Worm (Caenorhabditis elegans) whole organism, late embryonic: ENCODE data around the gene K01A12.2.

ENCODE experiments used
- F13H6.1 ChIP-seq: sonication (generic microtip); optimal IDR thresholded peaks from 2 replicates; lab custom pipeline; 2016; ENCODE audit warnings: missing genetic modification characterization, missing compliant biosample characterization
- K09A11.1 ChIP-seq: sonication (generic microtip); optimal IDR thresholded peaks from 2 replicates; lab custom pipeline; 2017; ENCODE audit warnings: antibody characterized with exemption, mild to moderate bottlenecking, missing genetic modification characterization, missing compliant biosample characterization; ENCODE audit not compliant: insufficient read depth
- T23F11.4 ChIP-seq: fragments of 200-800 bp; sonication (Bioruptor generic); optimal IDR thresholded peaks from 2 replicates; lab custom pipeline; 2018; ENCODE audit warnings: mild to moderate bottlenecking, missing genetic modification characterization, missing compliant biosample characterization
- Y22D7AL.16 ChIP-seq: sonication (generic microtip); optimal IDR thresholded peaks from 2 replicates; lab custom pipeline; 2016; ENCODE audit warnings: missing genetic modification characterization, missing compliant biosample characterization
- ahr-1 ChIP-seq: sonication (generic microtip); optimal IDR thresholded peaks from 2 replicates; lab custom pipeline; 2016; ENCODE audit warnings: missing genetic modification characterization, missing compliant biosample characterization
- ceh-14 ChIP-seq: sonication (generic microtip); optimal IDR thresholded peaks from 2 replicates; lab custom pipeline; 2016; ENCODE audit warnings: missing genotype, missing genetic modification characterization, missing compliant biosample characterization
- ceh-18 ChIP-seq: sonication (generic microtip); optimal IDR thresholded peaks from 2 replicates; lab custom pipeline; 2016; ENCODE audit warnings: missing genetic modification characterization, missing compliant biosample characterization
- ceh-19 ChIP-seq: fragments of 200-800 bp; sonication (Bioruptor generic); optimal IDR thresholded peaks from 2 replicates; lab custom pipeline; 2018; ENCODE audit warnings: mild to moderate bottlenecking, missing genetic modification characterization, missing compliant biosample characterization
- ceh-2 ChIP-seq: sonication (generic microtip); optimal IDR thresholded peaks from 2 replicates; lab custom pipeline; 2016; ENCODE audit warnings: missing genotype, missing genetic modification characterization, missing compliant biosample characterization
- ceh-22 ChIP-seq: sonication (generic microtip); optimal IDR thresholded peaks from 2 replicates; lab custom pipeline; 2017; ENCODE audit warnings: missing biosample characterization, missing genetic modification characterization
- ceh-24 ChIP-seq: sonication (generic microtip); optimal IDR thresholded peaks from 2 replicates; lab custom pipeline; 2016; ENCODE audit warnings: mild to moderate bottlenecking, missing genetic modification characterization, missing compliant biosample characterization
- ceh-30 ChIP-seq: fragments of 150-350 bp; optimal IDR thresholded peaks from 2 replicates; lab custom pipeline; 2014; ENCODE audit warnings: missing biosample characterization, missing genetic modification characterization
- ceh-31 ChIP-seq: sonication (generic microtip); optimal IDR thresholded peaks from 2 replicates; lab custom pipeline; 2016; ENCODE audit warnings: missing genetic modification characterization, missing compliant biosample characterization
- ceh-6 ChIP-seq: fragments of 200-800 bp; sonication (Bioruptor generic); optimal IDR thresholded peaks from 2 replicates; lab custom pipeline; 2018; ENCODE audit warnings: mild to moderate bottlenecking, missing genetic modification characterization, missing compliant biosample characterization
- dmd-4 ChIP-seq: sonication (generic microtip); optimal IDR thresholded peaks from 2 replicates; lab custom pipeline; 2016; ENCODE audit warnings: borderline replicate concordance, missing genetic modification characterization, missing compliant biosample characterization
- dve-1 ChIP-seq: sonication (generic microtip); optimal IDR thresholded peaks from 2 replicates; lab custom pipeline; 2017; ENCODE audit warnings: antibody characterized with exemption, mild to moderate bottlenecking, missing genetic modification characterization, missing compliant biosample characterization
- elt-2 ChIP-seq: sonication (generic microtip); optimal IDR thresholded peaks from 2 replicates; lab custom pipeline; 2016; ENCODE audit warnings: missing genetic modification reagents, missing genetic modification characterization, missing compliant biosample characterization
- eyg-1 ChIP-seq: sonication (generic microtip); optimal IDR thresholded peaks from 2 replicates; lab custom pipeline; 2016; ENCODE audit warnings: missing genotype, missing genetic modification characterization, missing compliant biosample characterization
- fax-1 ChIP-seq: sonication (generic microtip); optimal IDR thresholded peaks from 2 replicates; lab custom pipeline; 2016; ENCODE audit warnings: missing genotype, missing genetic modification characterization, missing compliant biosample characterization
- fkh-6 ChIP-seq: sonication (generic microtip); optimal IDR thresholded peaks from 2 replicates; lab custom pipeline; 2016; ENCODE audit warnings: missing genetic modification characterization, missing compliant biosample characterization
- gmeb-2 ChIP-seq: sonication (generic microtip); optimal IDR thresholded peaks from 2 replicates; lab custom pipeline; 2016; ENCODE audit warnings: missing genetic modification characterization, inconsistent platforms, missing compliant biosample characterization
- hlh-15 ChIP-seq: sonication (generic microtip); optimal IDR thresholded peaks from 2 replicates; lab custom pipeline; 2016; ENCODE audit warnings: missing genetic modification characterization, missing compliant biosample characterization
- hlh-30 ChIP-seq: sonication (generic microtip); optimal IDR thresholded peaks from 2 replicates; lab custom pipeline; 2017; ENCODE audit warnings: antibody characterized with exemption, missing genetic modification characterization, missing compliant biosample characterization; ENCODE audit not compliant: insufficient read depth
- hlh-6 ChIP-seq: sonication (generic microtip); optimal IDR thresholded peaks from 2 replicates; lab custom pipeline; 2016; ENCODE audit warnings: missing genotype, missing genetic modification characterization, missing compliant biosample characterization
- hlh-8 ChIP-seq: sonication (generic microtip); optimal IDR thresholded peaks from 2 replicates; lab custom pipeline; 2016; ENCODE audit warnings: missing genotype, missing genetic modification characterization, missing compliant biosample characterization
- lim-6 ChIP-seq: sonication (generic microtip); optimal IDR thresholded peaks from 2 replicates; lab custom pipeline; 2016; ENCODE audit warnings: missing genetic modification characterization, missing compliant biosample characterization
- madf-2 ChIP-seq: sonication (generic microtip); optimal IDR thresholded peaks from 2 replicates; lab custom pipeline; 2017; ENCODE audit warnings: missing genetic modification characterization, missing compliant biosample characterization
- nfya-1 ChIP-seq: sonication (generic microtip); optimal IDR thresholded peaks from 2 replicates; lab custom pipeline; 2017; ENCODE audit warnings: missing genetic modification characterization, mild to moderate bottlenecking, missing compliant biosample characterization, antibody characterized with exemption, moderate library complexity
- odd-2 ChIP-seq: sonication (generic microtip); optimal IDR thresholded peaks from 2 replicates; lab custom pipeline; 2017; ENCODE audit warnings: antibody characterized with exemption, mild to moderate bottlenecking, missing genetic modification characterization, missing compliant biosample characterization
- pag-3 ChIP-seq: sonication (generic microtip); optimal IDR thresholded peaks from 2 replicates; lab custom pipeline; 2016; ENCODE audit warnings: missing compliant biosample characterization, missing genetic modification characterization, borderline replicate concordance
- pqm-1 ChIP-seq: sonication (generic microtip); optimal IDR thresholded peaks from 2 replicates; lab custom pipeline; 2016; ENCODE audit warnings: missing genetic modification characterization, missing compliant biosample characterization
- pros-1 ChIP-seq: fragments of 150-350 bp; optimal IDR thresholded peaks from 2 replicates; lab custom pipeline; 2014; ENCODE audit warnings: missing biosample characterization, missing genetic modification reagents, missing genetic modification characterization
- ref-2 ChIP-seq: sonication (generic microtip); optimal IDR thresholded peaks from 2 replicates; lab custom pipeline; 2016; ENCODE audit warnings: missing genetic modification characterization, missing compliant biosample characterization
- rnt-1 ChIP-seq: sonication (generic microtip); optimal IDR thresholded peaks from 2 replicates; lab custom pipeline; 2016; ENCODE audit warnings: missing genetic modification characterization, missing compliant biosample characterization
- sox-2 ChIP-seq: fragments of 200-800 bp; sonication (Bioruptor generic); IDR thresholded peaks from 2 replicates; pipeline ENCODE4 v1.3.6; 2022; ENCODE audit warnings: missing genetic modification reagents, missing genetic modification characterization, missing compliant biosample characterization
- sox-4 ChIP-seq: sonication (generic microtip); optimal IDR thresholded peaks from 2 replicates; lab custom pipeline; 2017; ENCODE audit warnings: mild to moderate bottlenecking, missing genetic modification characterization, inconsistent platforms, missing compliant biosample characterization
- tbx-2 ChIP-seq: sonication (generic microtip); optimal IDR thresholded peaks from 2 replicates; lab custom pipeline; 2016; ENCODE audit warnings: missing genetic modification characterization, missing compliant biosample characterization
- unc-3 ChIP-seq, 2 experiments: fragments of 200-800 bp in 1 of 2; sonication (Bioruptor generic) in 1 of 2; sonication (generic microtip) in 1 of 2; conservative IDR thresholded peaks in 1 of 2; optimal IDR thresholded peaks in 1 of 2; 2 replicates each; pipeline versions ENCODE4 v1.3.6 to Lab custom; 2016 to 2022; ENCODE audit warnings: missing compliant biosample characterization in 2 of 2, missing genetic modification characterization in 2 of 2, missing genetic modification reagents in 1 of 2
- unc-55 ChIP-seq: sonication (generic microtip); optimal IDR thresholded peaks from 2 replicates; lab custom pipeline; 2017; ENCODE audit warnings: missing biosample characterization, missing genetic modification reagents, missing genetic modification characterization
- zip-5 ChIP-seq: sonication (generic microtip); optimal IDR thresholded peaks from 2 replicates; lab custom pipeline; 2016; ENCODE audit warnings: missing genetic modification characterization, missing compliant biosample characterization
- ztf-16 ChIP-seq: sonication (generic microtip); optimal IDR thresholded peaks from 2 replicates; lab custom pipeline; 2017; ENCODE audit warnings: missing genetic modification characterization, missing compliant biosample characterization

The K01A12.2 gene

ce11 chrX:8638679-8639184 lies 25.6 kb downstream of the K01A12.2 start (continued):
- TF ChIP-seq ceh-22 (tag; lab: Kevin White, UChicago) (no peak), ceh-24 (tag; lab: Kevin White, UChicago) (no peak), pqm-1 (tag; lab: Kevin White, UChicago) (no peak), K09A11.1 (tag; lab: Kevin White, UChicago) (no peak), pag-3 (tag; lab: Kevin White, UChicago) (no peak), nfya-1 (no peak), ahr-1 (tag; lab: Kevin White, UChicago) (no peak), dve-1 (tag; lab: Kevin White, UChicago) (no peak), ref-2 (tag; lab: Kevin White, UChicago) (no peak), elt-2 (peak; percentile 51), hlh-15 (tag; lab: Kevin White, UChicago) (peak; percentile 54), madf-2 (tag; lab: Kevin White, UChicago) (no peak), unc-3 (GFP tag; conservative IDR thresholded peaks at IDR 0.05; lab: Robert Waterston, UW) (peak; percentile 48; the same call in 1 of the 2 replicates), unc-3 (tag; optimal IDR thresholded peaks at IDR 0.05; lab: Kevin White, UChicago) (peak; percentile 18), F13H6.1 (tag; lab: Kevin White, UChicago) (no peak), ceh-6 (GFP tag; lab: Kevin White, UChicago) (peak; percentile 63), hlh-6 (no peak), Y22D7AL.16 (tag; lab: Kevin White, UChicago) (no peak), fax-1 (tag; lab: Kevin White, UChicago) (no peak), ztf-16 (tag; lab: Kevin White, UChicago) (no peak), tbx-2 (tag; lab: Kevin White, UChicago) (peak; percentile 43), zip-5 (tag; lab: Kevin White, UChicago) (peak; percentile 38), ceh-30 (no peak), lim-6 (tag; lab: Kevin White, UChicago) (no peak), eyg-1 (tag; lab: Kevin White, UChicago) (peak; percentile 9), ceh-19 (peak; percentile 69), ceh-14 (tag; lab: Kevin White, UChicago) (no peak), pros-1 (tag; lab: Kevin White, UChicago) (no peak), ceh-2 (tag; lab: Kevin White, UChicago) (peak; percentile 10)
- TF ChIP-seq, all 69 proteins: peak for 26

ce11 chrX:8640654-8641053 lies 27.5 kb downstream of the K01A12.2 start:
- no peak for TF ChIP-seq nfya-1
- TF ChIP-seq fax-1 (tag; lab: Kevin White, UChicago), result no peak
- TF ChIP-seq pag-3 (tag; lab: Kevin White, UChicago), result no peak
- TF ChIP-seq odd-2 (tag; lab: Kevin White, UChicago), result no peak
- no peak for TF ChIP-seq sox-2 (GFP tag; lab: Robert Waterston, UW)
- TF ChIP-seq fkh-6, result no peak
- no peak for TF ChIP-seq ceh-31 (tag; lab: Kevin White, UChicago)

- no peak for TF ChIP-seq dmd-4 (tag; lab: Kevin White, UChicago)
- no peak for TF ChIP-seq zip-5 (tag; lab: Kevin White, UChicago)
- no peak for TF ChIP-seq madf-2 (tag; lab: Kevin White, UChicago)
- TF ChIP-seq hlh-30 (tag; lab: Kevin White, UChicago), result no peak
- TF ChIP-seq sox-4 (tag; lab: Kevin White, UChicago), result no peak
- no peak for TF ChIP-seq T23F11.4
- no peak for TF ChIP-seq gmeb-2 (tag; lab: Kevin White, UChicago)
- TF ChIP-seq fax-1 (tag; lab: Kevin White, UChicago), result no peak
- no peak for TF ChIP-seq ceh-31 (tag; lab: Kevin White, UChicago)
- no peak for TF ChIP-seq unc-55 (GFP tag; lab: Kevin White, UChicago)
- no peak for TF ChIP-seq rnt-1 (tag; lab: Kevin White, UChicago)
- no peak for TF ChIP-seq ceh-6 (GFP tag; lab: Kevin White, UChicago)
- no peak for TF ChIP-seq ref-2 (tag; lab: Kevin White, UChicago)
- no peak for TF ChIP-seq ceh-18 (tag; lab: Kevin White, UChicago)
- TF ChIP-seq hlh-8 (tag; lab: Kevin White, UChicago), result no peak
- no peak for TF ChIP-seq ahr-1 (tag; lab: Kevin White, UChicago)
- TF ChIP-seq, all 69 proteins: peak for 0
Observed at ce11 chrX:8643817-8644216, 30.7 kb downstream of the K01A12.2 start, which contains the start of gene stg-2. stg-2 (minus strand) TSS chrX:8643917.
